Worm (Caenorhabditis elegans): ENCODE data around the gene srb-11.

DNA sequence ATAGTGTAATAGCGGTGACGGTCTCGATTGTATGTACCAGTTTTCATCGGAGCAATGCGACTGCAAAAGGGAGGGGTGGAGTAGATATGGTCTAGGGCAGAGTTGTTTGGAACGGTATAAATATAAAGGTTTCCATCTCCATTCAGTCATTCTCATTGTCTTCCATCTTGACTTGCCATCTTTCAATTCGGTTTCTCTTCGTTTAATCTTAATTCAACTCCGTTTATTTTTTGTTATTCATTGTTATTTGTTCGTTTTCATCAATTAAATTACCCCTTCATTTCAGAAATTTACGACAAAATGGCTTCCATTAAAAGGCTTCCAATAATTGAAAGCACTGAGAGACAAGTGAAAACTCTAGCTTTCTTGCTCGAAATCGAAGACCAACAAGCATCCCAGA lies 38.4 kb upstream of the srb-11 start, which contains the start of gene C09E7.11:
- TF ChIP-seq ref-1 (GFP tag; conservative IDR thresholded peaks at IDR 0.05): no peak
- TF ChIP-seq cog-1 (tag; optimal IDR thresholded peaks at IDR 0.05): no peak
- no peak for TF ChIP-seq flt-1 (GFP tag; IDR thresholded peaks at IDR 0.05)
- TF ChIP-seq med-1 (GFP tag; optimal IDR thresholded peaks at IDR 0.05; ENCODE audit: insufficient read depth): no peak
- no peak for TF ChIP-seq ztf-23 (GFP tag; IDR thresholded peaks at IDR 0.05)
- TF ChIP-seq T22C8.4 (GFP tag; IDR thresholded peaks at IDR 0.05): no peak

Data from whole organism, midembryonic.